Worm (Caenorhabditis elegans): Measurements from ENCODE around the gene W03F9.11.

DNA sequence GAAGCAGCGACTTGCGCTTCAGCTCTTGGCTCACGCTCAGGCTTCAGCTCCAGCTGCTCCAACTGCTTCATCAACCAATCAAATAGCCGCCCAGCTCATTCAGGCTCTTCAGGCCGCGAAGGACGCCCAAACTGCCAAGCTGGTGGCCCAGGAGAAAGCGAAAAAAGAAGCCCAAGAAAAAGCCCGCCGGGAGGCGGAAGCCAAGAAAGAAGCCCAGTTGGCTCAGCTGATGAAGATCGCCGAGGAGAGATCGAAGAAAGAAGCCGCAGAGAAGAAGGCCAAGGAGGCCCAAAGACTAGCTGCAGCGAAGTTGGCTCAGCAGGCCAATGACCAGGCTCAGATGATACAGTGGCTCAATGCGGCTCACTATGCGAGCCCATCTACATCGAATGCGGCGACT is 24.9 kb downstream of the W03F9.11 start:
- TF ChIP-seq pha-4 (tag; optimal IDR thresholded peaks at IDR 0.05): no peak
- no peak for TF ChIP-seq F22D6.2 (tag; optimal IDR thresholded peaks at IDR 0.05)
- no peak for TF ChIP-seq B0035.1 (tag; optimal IDR thresholded peaks at IDR 0.05)
- TF ChIP-seq Y56A3A.18 (GFP tag; IDR thresholded peaks at IDR 0.05): no peak
- no peak for TF ChIP-seq cebp-1 (GFP tag; IDR thresholded peaks at IDR 0.05)
- TF ChIP-seq cebp-1 (tag; optimal IDR thresholded peaks at IDR 0.05): no peak
- no peak for TF ChIP-seq B0261.1 (tag; optimal IDR thresholded peaks at IDR 0.05)
- TF ChIP-seq K12H6.12 (tag; optimal IDR thresholded peaks at IDR 0.05): no peak
- TF ChIP-seq unc-130 (GFP tag; optimal IDR thresholded peaks at IDR 0.05): no peak
- no peak for TF ChIP-seq B0019.2 (GFP tag; conservative IDR thresholded peaks at IDR 0.05)
- no peak for TF ChIP-seq ztf-25 (GFP tag; IDR thresholded peaks at IDR 0.05)
- TF ChIP-seq ama-1 (optimal IDR thresholded peaks at IDR 0.05): no peak
- TF ChIP-seq ama-1 (GFP tag; optimal IDR thresholded peaks at IDR 0.05): no peak
- no peak for TF ChIP-seq F33H1.4 (GFP tag; IDR thresholded peaks at IDR 0.05)
- TF ChIP-seq F55B11.4 (tag; optimal IDR thresholded peaks at IDR 0.05; ENCODE audit: borderline replicate concordance, insufficient read depth): no peak
- no peak for TF ChIP-seq snpc-4 (GFP tag; optimal IDR thresholded peaks at IDR 0.05)
- no peak for TF ChIP-seq snpc-4 (tag; optimal IDR thresholded peaks at IDR 0.05)
